3 worm cellular contexts compared by ENCODE assay signal in the genomic region with DNA sequence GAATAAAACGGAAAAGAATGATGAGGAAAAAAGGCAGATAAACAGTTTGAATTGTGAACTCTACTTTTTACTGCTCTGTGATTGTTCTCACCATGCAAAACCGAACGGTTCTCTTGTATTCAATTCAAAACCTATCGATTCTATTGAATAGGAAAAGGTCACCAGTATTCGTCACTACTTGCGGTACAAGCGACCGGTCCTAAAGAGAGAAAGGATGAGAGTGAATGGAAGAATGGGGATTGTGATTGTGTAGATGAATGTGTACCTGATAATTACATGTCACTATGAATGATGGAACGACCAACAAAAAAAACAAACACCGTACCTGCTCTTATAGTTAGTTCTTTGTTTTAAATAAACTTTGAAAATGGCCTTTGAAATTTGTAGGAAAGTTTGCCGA.
A peak's percentile ranks its signal among the peaks of the same experiment; 100 is the strongest.
TF ChIP-seq lines count a peak whose summit lies in the region.

No protein-coding gene starts in this region.

TF ChIP-seq in whole organism, L1 larva, 84 proteins besides CTCF, POLR2A, EP300 and RAD21:
- TF ChIP-seq blmp-1 (tag; optimal IDR thresholded peaks at IDR 0.05; lab: Kevin White, UChicago) (peak; percentile 91), alr-1 (tag; optimal IDR thresholded peaks at IDR 0.05; lab: Kevin White, UChicago; ENCODE audit: borderline replicate concordance) (no peak), efl-1 (optimal IDR thresholded peaks at IDR 0.05; lab: Kevin White, UChicago) (no peak), efl-1 (GFP tag; optimal IDR thresholded peaks at IDR 0.05 in 1 of 2; lab: Kevin White, UChicago) (peak in 1 of 2 experiments; percentile 43)

TF ChIP-seq in whole organism, L2 larva, 48 proteins besides CTCF, POLR2A, EP300 and RAD21:
- peak; percentile 24 for TF ChIP-seq blmp-1 (tag; optimal IDR thresholded peaks at IDR 0.05; lab: Kevin White, UChicago; ENCODE audit: insufficient read depth)
- TF ChIP-seq crh-2 (tag; optimal IDR thresholded peaks at IDR 0.05; lab: Kevin White, UChicago) = no peak
- TF ChIP-seq elt-3 (tag; optimal IDR thresholded peaks at IDR 0.05; lab: Kevin White, UChicago) = no peak

TF ChIP-seq in whole organism, L4 larva, 104 proteins besides CTCF, POLR2A, EP300 and RAD21:
- TF ChIP-seq ceh-28 (tag; optimal IDR thresholded peaks at IDR 0.05; lab: Kevin White, UChicago) (no peak), mes-2 (tag; optimal IDR thresholded peaks at IDR 0.05; lab: Kevin White, UChicago; ENCODE audit: poor library complexity, severe bottlenecking) (peak; percentile 8)
